Fruit fly (Drosophila melanogaster) whole organism, adult: ENCODE measurements around the gene Sema5c.

Experiments used
- CG14711 ChIP-seq: fragments of 200-800 bp; sonication (Bioruptor generic); optimal IDR thresholded peaks from 2 replicates; lab custom pipeline; 2018; ENCODE audit warnings: missing biosample characterization, mild to moderate bottlenecking, missing genetic modification characterization, moderate library complexity
- bab1 ChIP-seq: fragments of 200-800 bp; sonication (Bioruptor generic); optimal IDR thresholded peaks from 3 replicates; lab custom pipeline; 2019; ENCODE audit warnings: missing biosample characterization, mild to moderate bottlenecking, missing genetic modification characterization, moderate library complexity
- cnc ChIP-seq, 2 experiments: fragments of >200 bp; optimal IDR thresholded peaks; 2 replicates each; lab custom pipeline; 2017

DNA sequence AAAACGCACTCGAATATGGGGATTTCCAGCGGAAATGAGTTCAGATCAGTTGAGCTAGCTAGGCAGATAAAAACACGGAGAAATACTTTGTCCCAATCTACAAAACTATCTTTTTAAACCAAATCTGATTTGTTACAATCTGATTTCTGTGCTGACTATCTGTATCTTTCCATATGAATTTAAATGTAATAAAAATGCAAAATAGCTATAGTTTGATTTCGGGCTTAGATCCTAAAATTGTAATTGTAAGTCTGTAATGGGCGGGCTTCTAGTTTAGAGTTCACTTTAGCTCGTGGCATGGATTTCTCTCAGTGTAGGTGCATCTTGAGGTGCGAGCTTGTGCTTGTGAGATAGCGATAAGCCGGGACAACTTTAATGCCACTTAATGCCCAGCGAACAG, 19.4 kb downstream of the Sema5c start:
- TF ChIP-seq CG14711 (tag; lab: Kevin White, UChicago) (no peak), cnc (optimal IDR thresholded peaks at IDR 0.05; lab: Kevin White, UChicago) (no peak), bab1 (GFP tag; lab: Kevin White, UChicago) (no peak)
